Worm (Caenorhabditis elegans) whole organism, L4 larva: ENCODE measurements around the gene C47E8.11.
A peak's percentile ranks its signal among the peaks of the same experiment; 100 is the strongest.

Experiments used
- F10B5.3 ChIP-seq: sonication (generic microtip); optimal IDR thresholded peaks from 2 replicates; lab custom pipeline; 2016; ENCODE audit warnings: mild to moderate bottlenecking, missing genetic modification characterization, missing compliant biosample characterization
- R02D3.7 ChIP-seq: fragments of 150-350 bp; sonication (generic microtip); optimal IDR thresholded peaks from 3 replicates; lab custom pipeline; 2014; ENCODE audit warnings: missing biosample characterization, missing genetic modification characterization
- daf-19 ChIP-seq: fragments of 200-800 bp; sonication (Bioruptor generic); conservative IDR thresholded peaks from 2 replicates; pipeline ENCODE4 v1.3.6; 2022; ENCODE audit warnings: missing genetic modification characterization, missing compliant biosample characterization
- egl-27 ChIP-seq: sonication (generic microtip); optimal IDR thresholded peaks from 3 replicates; lab custom pipeline; 2017; ENCODE audit warnings: missing biosample characterization, missing genetic modification reagents, missing genetic modification characterization
- hlh-11 ChIP-seq: fragments of 200-800 bp; sonication (Bioruptor generic); optimal IDR thresholded peaks from 2 replicates; lab custom pipeline; 2018; ENCODE audit warnings: mild to moderate bottlenecking, missing genetic modification characterization, missing compliant biosample characterization
- nhr-28 ChIP-seq: fragments of 150-350 bp; optimal IDR thresholded peaks from 2 replicates; lab custom pipeline; 2014; ENCODE audit warnings: missing biosample characterization, missing genetic modification characterization
- pha-4 ChIP-seq, 2 experiments: fragments of 150-350 bp in 1 of 2; fragments of 200-800 bp in 1 of 2; sonication (Bioruptor generic) in 1 of 2; IDR thresholded peaks in 1 of 2; optimal IDR thresholded peaks in 1 of 2; 2 replicates each; pipeline versions ENCODE4 v1.3.6 to Lab custom; 2014 to 2022; ENCODE audit warnings: missing genetic modification characterization in 2 of 2, missing genetic modification reagents in 2 of 2, missing biosample characterization in 1 of 2, missing compliant biosample characterization in 1 of 2
- php-3 ChIP-seq: fragments of 200-800 bp; sonication (Bioruptor generic); IDR thresholded peaks from 2 replicates; pipeline ENCODE4 v1.3.6; 2022; ENCODE audit warnings: missing genetic modification reagents, missing genetic modification characterization, missing compliant biosample characterization
- skn-1 ChIP-seq: fragments of 150-350 bp; optimal IDR thresholded peaks from 2 replicates; lab custom pipeline; 2014; ENCODE audit warnings: missing biosample characterization, missing genetic modification characterization
- snpc-4 ChIP-seq: fragments of 150-350 bp; optimal IDR thresholded peaks from 2 replicates; lab custom pipeline; 2014; ENCODE audit warnings: missing biosample characterization, missing genetic modification characterization
- spr-1 ChIP-seq: sonication (generic microtip); optimal IDR thresholded peaks from 2 replicates; lab custom pipeline; 2016; ENCODE audit warnings: mild to moderate bottlenecking, missing genetic modification characterization, missing compliant biosample characterization
- tra-1 ChIP-seq: fragments of 200-800 bp; sonication (Bioruptor generic); IDR thresholded peaks from 2 replicates; pipeline ENCODE4 v1.3.6; 2022; ENCODE audit warnings: missing genetic modification reagents, missing genetic modification characterization, missing compliant biosample characterization
- unc-130 ChIP-seq: sonication (generic microtip); optimal IDR thresholded peaks from 2 replicates; lab custom pipeline; 2016; ENCODE audit warnings: missing genetic modification reagents, missing genetic modification characterization, missing compliant biosample characterization
- zag-1 ChIP-seq: fragments of 150-350 bp; optimal IDR thresholded peaks from 2 replicates; lab custom pipeline; 2014; ENCODE audit warnings: missing biosample characterization, missing genetic modification characterization

- TF ChIP-seq zag-1 (tag; lab: Kevin White, UChicago) (no peak), daf-19 (no peak), snpc-4 (tag; lab: Kevin White, UChicago) (no peak), unc-130 (GFP tag; lab: Kevin White, UChicago) (no peak), R02D3.7 (tag; lab: Kevin White, UChicago) (peak; percentile 52), pha-4 (GFP tag; IDR thresholded peaks at IDR 0.05; lab: Robert Waterston, UW) (no peak), pha-4 (tag; optimal IDR thresholded peaks at IDR 0.05; lab: Kevin White, UChicago) (no peak), egl-27 (tag; lab: Kevin White, UChicago) (no peak), php-3 (GFP tag; lab: Robert Waterston, UW) (no peak), skn-1 (tag; lab: Kevin White, UChicago) (no peak), spr-1 (no peak), tra-1 (GFP tag; lab: Robert Waterston, UW) (no peak), F10B5.3 (tag; lab: Kevin White, UChicago) (no peak), nhr-28 (tag; lab: Kevin White, UChicago) (no peak), hlh-11 (tag; lab: Kevin White, UChicago) (no peak)
These were observed 45.9 kb downstream of the C47E8.11 start, which contains the start of gene unc-61 for ce11 chrV:14734187-14734765.
